Fruit fly (Drosophila melanogaster) whole organism, embryonic: Measurements from ENCODE around the gene Grip75.

Source experiments
- Ada2b ChIP-seq: fragments of 200-800 bp; sonication (Bioruptor generic); IDR thresholded peaks from 2 replicates; pipeline ENCODE4 v1.3.6; 2022; ENCODE audit warnings: missing biosample characterization, missing genetic modification characterization
- C15 ChIP-seq: fragments of 200-800 bp; sonication (Bioruptor generic); IDR thresholded peaks from 3 replicates; pipeline ENCODE4 v1.3.6; 2022; ENCODE audit warnings: missing biosample characterization, missing genetic modification characterization
- CG10274 ChIP-seq: fragments of 200-800 bp; sonication (Bioruptor generic); optimal IDR thresholded peaks from 3 replicates; lab custom pipeline; 2017; ENCODE audit warnings: missing biosample characterization, mild to moderate bottlenecking, missing genetic modification characterization
- CG10543 ChIP-seq: fragments of 200-800 bp; sonication (Bioruptor generic); optimal IDR thresholded peaks from 3 replicates; lab custom pipeline; 2017; ENCODE audit warnings: missing biosample characterization, mild to moderate bottlenecking, missing genetic modification characterization, moderate library complexity
- CG12104 ChIP-seq: fragments of 200-800 bp; sonication (Bioruptor generic); optimal IDR thresholded peaks from 3 replicates; lab custom pipeline; 2016; ENCODE audit warnings: missing biosample characterization, missing genetic modification characterization
- CG12659 ChIP-seq: fragments of 200-800 bp; sonication (Bioruptor generic); optimal IDR thresholded peaks from 3 replicates; lab custom pipeline; 2017; ENCODE audit warnings: mild to moderate bottlenecking, missing biosample characterization, missing genetic modification reagents, missing genetic modification characterization
- CG15011 ChIP-seq: fragments of 200-800 bp; sonication (Bioruptor generic); optimal IDR thresholded peaks from 3 replicates; lab custom pipeline; 2018; ENCODE audit warnings: missing biosample characterization, mild to moderate bottlenecking, missing genetic modification characterization
- CG1647 ChIP-seq: fragments of 200-800 bp; sonication (Bioruptor generic); optimal IDR thresholded peaks from 3 replicates; lab custom pipeline; 2016; ENCODE audit warnings: missing biosample characterization, missing genetic modification characterization
- CG16779 ChIP-seq: fragments of 200-800 bp; sonication (Bioruptor generic); IDR thresholded peaks from 2 replicates; pipeline ENCODE4 v1.3.6; 2022; ENCODE audit warnings: missing biosample characterization, missing genetic modification characterization
- CG16815 ChIP-seq: fragments of 200-800 bp; sonication (Bioruptor generic); optimal IDR thresholded peaks from 3 replicates; lab custom pipeline; 2017; ENCODE audit warnings: missing biosample characterization, mild to moderate bottlenecking, missing genetic modification characterization
- CG17568 ChIP-seq: fragments of 200-800 bp; sonication (Bioruptor generic); optimal IDR thresholded peaks from 2 replicates; lab custom pipeline; 2018; ENCODE audit warnings: missing biosample characterization, mild to moderate bottlenecking, missing genetic modification characterization, moderate library complexity
- CG1792 ChIP-seq: fragments of 200-800 bp; sonication (Bioruptor generic); optimal IDR thresholded peaks from 2 replicates; lab custom pipeline; 2016; ENCODE audit warnings: missing biosample characterization, missing genetic modification characterization
- CG33557 ChIP-seq: fragments of 200-800 bp; sonication (Bioruptor generic); optimal IDR thresholded peaks from 2 replicates; lab custom pipeline; 2019; ENCODE audit warnings: missing biosample characterization, mild to moderate bottlenecking, missing genetic modification characterization, moderate library complexity
- CG3407 ChIP-seq: fragments of 200-800 bp; sonication (Bioruptor generic); optimal IDR thresholded peaks from 2 replicates; lab custom pipeline; 2018; ENCODE audit warnings: missing biosample characterization, mild to moderate bottlenecking, missing genetic modification characterization
- CG42726 ChIP-seq: fragments of 200-800 bp; sonication (Bioruptor generic); IDR thresholded peaks from 2 replicates; pipeline ENCODE4 v1.3.6; 2022; ENCODE audit warnings: missing biosample characterization, missing genetic modification characterization; ENCODE audit not compliant: partially characterized antibody
- CG5180 ChIP-seq: fragments of 200-800 bp; sonication (Bioruptor generic); optimal IDR thresholded peaks from 3 replicates; lab custom pipeline; 2017; ENCODE audit warnings: missing biosample characterization, missing genetic modification characterization, mild to moderate bottlenecking, moderate library complexity, missing genetic modification reagents
- CG7271 ChIP-seq: fragments of 200-800 bp; sonication (Bioruptor generic); optimal IDR thresholded peaks from 2 replicates; lab custom pipeline; 2018; ENCODE audit warnings: missing biosample characterization, mild to moderate bottlenecking, missing genetic modification characterization, moderate library complexity
- CG8290 ChIP-seq, 3 experiments: fragments of 200-800 bp; sonication (Bioruptor generic); optimal IDR thresholded peaks; 2 replicates each; lab custom pipeline; 2016 to 2019; ENCODE audit warnings: missing biosample characterization in 3 of 3, missing genetic modification characterization in 3 of 3, mild to moderate bottlenecking in 2 of 3, moderate library complexity in 1 of 3
- CG9609 ChIP-seq: fragments of 200-800 bp; sonication (Bioruptor generic); optimal IDR thresholded peaks from 3 replicates; lab custom pipeline; 2016; ENCODE audit warnings: missing biosample characterization, missing genetic modification characterization
- CG9797 ChIP-seq: fragments of 200-800 bp; sonication (Bioruptor generic); optimal IDR thresholded peaks from 3 replicates; lab custom pipeline; 2018; ENCODE audit warnings: missing biosample characterization, mild to moderate bottlenecking, missing genetic modification characterization
- Dfd ChIP-seq, 2 experiments: fragments of >200 bp; optimal IDR thresholded peaks; 2 replicates each; lab custom pipeline; 2017; ENCODE audit warnings: missing biosample characterization in 2 of 2, missing genetic modification characterization in 2 of 2
- Fer2 ChIP-seq: fragments of 200-800 bp; sonication (Bioruptor generic); optimal IDR thresholded peaks from 2 replicates; lab custom pipeline; 2018; ENCODE audit warnings: missing biosample characterization, mild to moderate bottlenecking, missing genetic modification characterization, moderate library complexity
- Gsc ChIP-seq: fragments of 200-800 bp; sonication (Bioruptor generic); IDR thresholded peaks from 2 replicates; pipeline ENCODE4 v1.3.6; 2022; ENCODE audit warnings: missing biosample characterization, missing genetic modification characterization
- Hmx ChIP-seq: fragments of 200-800 bp; sonication (Bioruptor generic); optimal IDR thresholded peaks from 2 replicates; lab custom pipeline; 2016; ENCODE audit warnings: missing biosample characterization, missing genetic modification characterization
- Hr78 ChIP-seq, 2 experiments: fragments of 200-800 bp in 1 of 2; fragments of >200 bp in 1 of 2; sonication (Bioruptor generic) in 1 of 2; optimal IDR thresholded peaks; 2 replicates each; lab custom pipeline; 2017 to 2019; ENCODE audit warnings: missing biosample characterization in 2 of 2, missing genetic modification characterization in 2 of 2, mild to moderate bottlenecking in 1 of 2, moderate library complexity in 1 of 2
- Mad ChIP-seq: fragments of 200-800 bp; sonication (Bioruptor generic); optimal IDR thresholded peaks from 2 replicates; lab custom pipeline; 2016; ENCODE audit warnings: missing biosample characterization, missing genetic modification characterization
- NFAT ChIP-seq: fragments of 200-800 bp; sonication (Bioruptor generic); IDR thresholded peaks from 2 replicates; pipeline ENCODE4 v1.3.6; 2022; ENCODE audit warnings: missing biosample characterization, missing genetic modification characterization
- Ravus ChIP-seq: fragments of 200-800 bp; sonication (Bioruptor generic); IDR thresholded peaks from 2 replicates; pipeline ENCODE4 v1.3.6; 2022; ENCODE audit warnings: missing biosample characterization, missing genetic modification characterization
- Side ChIP-seq: fragments of 200-800 bp; sonication (Bioruptor generic); optimal IDR thresholded peaks from 2 replicates; lab custom pipeline; 2016; ENCODE audit warnings: missing biosample characterization, missing genetic modification characterization
- Sry-β ChIP-seq: fragments of 200-800 bp; sonication (Bioruptor generic); optimal IDR thresholded peaks from 2 replicates; lab custom pipeline; 2018; ENCODE audit warnings: missing biosample characterization, mild to moderate bottlenecking, missing genetic modification characterization, moderate library complexity
- Vsx1 ChIP-seq: fragments of 200-800 bp; sonication (Bioruptor generic); optimal IDR thresholded peaks from 2 replicates; lab custom pipeline; 2017; ENCODE audit warnings: missing biosample characterization, mild to moderate bottlenecking, missing genetic modification characterization, missing genetic modification reagents
- Xrp1 ChIP-seq: fragments of 200-800 bp; sonication (Bioruptor generic); IDR thresholded peaks from 2 replicates; pipeline ENCODE4 v1.3.6; 2022; ENCODE audit warnings: missing biosample characterization, missing genetic modification characterization
- bowl ChIP-seq: fragments of 200-800 bp; sonication (Bioruptor generic); IDR thresholded peaks from 2 replicates; pipeline ENCODE4 v1.3.6; 2022; ENCODE audit warnings: missing biosample characterization, missing genetic modification characterization
- cas ChIP-seq: fragments of 200-800 bp; sonication (Bioruptor generic); IDR thresholded peaks from 2 replicates; pipeline ENCODE4 v1.3.6; 2022; ENCODE audit warnings: missing biosample characterization, missing genetic modification characterization
- ci ChIP-seq: fragments of 200-800 bp; sonication (Bioruptor generic); IDR thresholded peaks from 3 replicates; pipeline ENCODE4 v1.3.6; 2022; ENCODE audit warnings: missing biosample characterization, missing genetic modification characterization
- emc ChIP-seq: fragments of 200-800 bp; sonication (Bioruptor generic); optimal IDR thresholded peaks from 2 replicates; lab custom pipeline; 2016; ENCODE audit warnings: missing biosample characterization, missing genetic modification characterization
- gt ChIP-seq: fragments of 200-800 bp; sonication (Bioruptor generic); IDR thresholded peaks from 2 replicates; pipeline ENCODE4 v1.3.6; 2022; ENCODE audit warnings: missing biosample characterization, missing genetic modification characterization
- ind ChIP-seq: fragments of 200-800 bp; sonication (Bioruptor generic); optimal IDR thresholded peaks from 3 replicates; lab custom pipeline; 2016; ENCODE audit warnings: missing biosample characterization, missing genetic modification characterization
- lab ChIP-seq: fragments of 200-800 bp; sonication (Bioruptor generic); optimal IDR thresholded peaks from 3 replicates; lab custom pipeline; 2017; ENCODE audit warnings: missing biosample characterization, missing genetic modification characterization, mild to moderate bottlenecking, moderate library complexity, missing genetic modification reagents
- lmd ChIP-seq: fragments of 200-800 bp; sonication (Bioruptor generic); IDR thresholded peaks from 2 replicates; pipeline ENCODE4 v1.3.6; 2022; ENCODE audit warnings: missing biosample characterization, missing genetic modification characterization
- nom ChIP-seq: fragments of 200-800 bp; sonication (Bioruptor generic); optimal IDR thresholded peaks from 2 replicates; lab custom pipeline; 2017; ENCODE audit warnings: missing biosample characterization, missing genetic modification characterization, mild to moderate bottlenecking, moderate library complexity, missing genetic modification reagents
- peb ChIP-seq: fragments of 200-800 bp; sonication (Bioruptor generic); IDR thresholded peaks from 2 replicates; pipeline ENCODE4 v1.3.6; 2022; ENCODE audit warnings: missing biosample characterization, missing genetic modification characterization
- phol ChIP-seq: fragments of 200-800 bp; sonication (Bioruptor generic); optimal IDR thresholded peaks from 3 replicates; lab custom pipeline; 2018; ENCODE audit warnings: missing biosample characterization, mild to moderate bottlenecking, missing genetic modification characterization, moderate library complexity
- prd ChIP-seq, 3 experiments: fragments of >200 bp in 2 of 3; fragments of 200-800 bp in 1 of 3; sonication (Bioruptor generic) in 1 of 3; optimal IDR thresholded peaks in 2 of 3; IDR thresholded peaks in 1 of 3; 2 replicates in 2 of 3; 3 replicates in 1 of 3; pipeline versions ENCODE4 v1.3.6 to Lab custom; 2017 to 2022; ENCODE audit warnings: missing biosample characterization in 1 of 3, missing genetic modification characterization in 1 of 3
- psq ChIP-seq: fragments of 200-800 bp; sonication (Bioruptor generic); optimal IDR thresholded peaks from 2 replicates; lab custom pipeline; 2017; ENCODE audit warnings: missing biosample characterization, missing genetic modification characterization
- ranshi ChIP-seq: fragments of 200-800 bp; sonication (Bioruptor generic); IDR thresholded peaks from 2 replicates; pipeline ENCODE4 v1.3.6; 2022; ENCODE audit warnings: missing biosample characterization, missing genetic modification characterization
- tx ChIP-seq: fragments of 200-800 bp; sonication (Bioruptor generic); optimal IDR thresholded peaks from 2 replicates; lab custom pipeline; 2016; ENCODE audit warnings: missing biosample characterization, missing genetic modification characterization
- zen2 ChIP-seq: fragments of 200-800 bp; sonication (Bioruptor generic); IDR thresholded peaks from 3 replicates; pipeline ENCODE4 v1.3.6; 2022; ENCODE audit warnings: missing biosample characterization, missing genetic modification characterization; ENCODE audit not compliant: partially characterized antibody
- zf30C ChIP-seq: fragments of 200-800 bp; sonication (Bioruptor generic); optimal IDR thresholded peaks from 3 replicates; lab custom pipeline; 2018; ENCODE audit warnings: missing biosample characterization, mild to moderate bottlenecking, missing genetic modification characterization

Gene Grip75

dm6 chr2L:10474268-10474678 is 8.8 kb upstream of the Grip75 start, which contains the start of gene RluA-1 (continued):
- TF ChIP-seq CG3407 (GFP tag; lab: Kevin White, UChicago), result peak; percentile 99
- TF ChIP-seq Vsx1, result peak; percentile 98
- peak; percentile 99 for TF ChIP-seq CG12104
- TF ChIP-seq Sry-β (GFP tag; lab: Kevin White, UChicago), result peak; percentile 79
- TF ChIP-seq zen2 (GFP tag; lab: Robert Waterston, UW), result no peak
- TF ChIP-seq lab (GFP tag; lab: Kevin White, UChicago), result peak; percentile 99
- peak; percentile 100 for TF ChIP-seq CG12659 (GFP tag; lab: Kevin White, UChicago)
- TF ChIP-seq CG10274 (GFP tag; lab: Kevin White, UChicago), result peak; percentile 92
- TF ChIP-seq Fer2 (tag; lab: Kevin White, UChicago), result peak; percentile 98
- no peak for TF ChIP-seq prd (optimal IDR thresholded peaks at IDR 0.05; lab: Kevin White, UChicago)
- peak; percentile 99 for TF ChIP-seq prd (GFP tag; IDR thresholded peaks at IDR 0.05; lab: Robert Waterston, UW)
- TF ChIP-seq CG17568 (GFP tag; lab: Kevin White, UChicago), result peak; percentile 99
- peak; percentile 90 for TF ChIP-seq CG1792
- TF ChIP-seq Ravus, result peak; percentile 97
- peak; percentile 98 for TF ChIP-seq CG16815
- TF ChIP-seq nom (GFP tag; lab: Kevin White, UChicago), result peak; percentile 93
- TF ChIP-seq CG9797 (GFP tag; lab: Kevin White, UChicago), result peak; percentile 78
- TF ChIP-seq lmd (GFP tag; lab: Robert Waterston, UW), result peak; percentile 99
- no peak for TF ChIP-seq CG42726
- TF ChIP-seq C15 (GFP tag; lab: Robert Waterston, UW), result peak; percentile 96
- TF ChIP-seq Gsc (GFP tag; lab: Robert Waterston, UW), result no peak; the same call in 1 of the 2 replicates
- TF ChIP-seq CG9609, result peak; percentile 92
- TF ChIP-seq NFAT (GFP tag; lab: Robert Waterston, UW), result peak; percentile 99; the same call in 1 of the 2 replicates
- peak; percentile 98 for TF ChIP-seq CG10543
- TF ChIP-seq psq, result peak; percentile 96
- TF ChIP-seq Xrp1, result peak; percentile 100
- TF ChIP-seq cas (GFP tag; lab: Robert Waterston, UW), result peak; percentile 94
- peak; percentile 98 for TF ChIP-seq CG16779 (GFP tag; lab: Robert Waterston, UW)
- peak; percentile 95 for TF ChIP-seq CG8290 (GFP tag; optimal IDR thresholded peaks at IDR 0.05; lab: Kevin White, UChicago)
- peak; percentile 95 to 98 for TF ChIP-seq CG8290 (tag; optimal IDR thresholded peaks at IDR 0.05; lab: Kevin White, UChicago)
- peak; percentile 99 for TF ChIP-seq gt (GFP tag; lab: Robert Waterston, UW)
- TF ChIP-seq tx (GFP tag; lab: Kevin White, UChicago), result peak; percentile 92
- peak; percentile 99 for TF ChIP-seq phol (tag; lab: Kevin White, UChicago)
- TF ChIP-seq Hr78 (GFP tag; optimal IDR thresholded peaks at IDR 0.05; lab: Kevin White, UChicago), result peak in 1 of 2 experiments; percentile 96
- peak; percentile 89 for TF ChIP-seq Side
- TF ChIP-seq Ada2b (GFP tag; lab: Robert Waterston, UW), result peak; percentile 96
- peak; percentile 100 for TF ChIP-seq ci (GFP tag; lab: Robert Waterston, UW)
- TF ChIP-seq emc (GFP tag; lab: Kevin White, UChicago), result peak; percentile 79
- peak; percentile 93; the same call in 1 of the 2 replicates for TF ChIP-seq ranshi
- TF ChIP-seq CG1647 (GFP tag; lab: Kevin White, UChicago), result peak; percentile 96
- no peak for TF ChIP-seq Dfd (GFP tag; optimal IDR thresholded peaks at IDR 0.05; lab: Kevin White, UChicago)
- peak; percentile 99 for TF ChIP-seq CG33557 (GFP tag; lab: Kevin White, UChicago)
- peak; percentile 96 for TF ChIP-seq CG5180
- peak; percentile 99 for TF ChIP-seq CG7271
- TF ChIP-seq Hmx, result peak; percentile 65
- TF ChIP-seq ind, result peak; percentile 99
- TF ChIP-seq zf30C, result peak; percentile 38
- TF ChIP-seq bowl (GFP tag; lab: Robert Waterston, UW), result peak; percentile 99
- TF ChIP-seq peb, result peak; percentile 99
- TF ChIP-seq CG15011, result peak; percentile 98
- peak; percentile 98 for TF ChIP-seq Mad (GFP tag; lab: Kevin White, UChicago)
